Fruit fly (Drosophila melanogaster) whole organism, embryonic: ENCODE data around the gene CG11131.
A peak's percentile ranks its signal among the peaks of the same experiment; 100 is the strongest.

Source experiments
- ATbp ChIP-seq: fragments of 200-800 bp; sonication (Bioruptor generic); optimal IDR thresholded peaks from 2 replicates; lab custom pipeline; 2017; ENCODE audit warnings: missing biosample characterization, mild to moderate bottlenecking, missing genetic modification characterization, missing genetic modification reagents
- BEAF-32 ChIP-seq: fragments of 200-800 bp; sonication (Bioruptor generic); optimal IDR thresholded peaks from 3 replicates; lab custom pipeline; 2017; ENCODE audit warnings: missing biosample characterization, missing genetic modification characterization, mild to moderate bottlenecking, moderate library complexity, missing genetic modification reagents
- CG10209 ChIP-seq: fragments of 200-800 bp; sonication (Bioruptor generic); optimal IDR thresholded peaks from 3 replicates; lab custom pipeline; 2017; ENCODE audit warnings: missing biosample characterization, mild to moderate bottlenecking, missing genetic modification characterization, missing genetic modification reagents
- CG11695 ChIP-seq: fragments of 200-800 bp; sonication (Bioruptor generic); IDR thresholded peaks from 3 replicates; pipeline ENCODE4 v1.3.6; 2022; ENCODE audit warnings: missing biosample characterization, missing genetic modification characterization
- CG12391 ChIP-seq: fragments of 200-800 bp; sonication (Bioruptor generic); optimal IDR thresholded peaks from 3 replicates; lab custom pipeline; 2018; ENCODE audit warnings: missing biosample characterization, mild to moderate bottlenecking, missing genetic modification characterization, moderate library complexity
- CG14050 ChIP-seq: fragments of 200-800 bp; sonication (Bioruptor generic); IDR thresholded peaks from 3 replicates; pipeline ENCODE4 v1.3.6; 2022; ENCODE audit warnings: missing biosample characterization, missing genetic modification characterization
- CG17186 ChIP-seq: fragments of 200-800 bp; sonication (Bioruptor generic); optimal IDR thresholded peaks from 3 replicates; lab custom pipeline; 2017; ENCODE audit warnings: missing biosample characterization, missing genetic modification reagents, missing genetic modification characterization
- CG18764 ChIP-seq: fragments of 200-800 bp; sonication (Bioruptor generic); optimal IDR thresholded peaks from 3 replicates; lab custom pipeline; 2016; ENCODE audit warnings: missing biosample characterization, missing genetic modification characterization
- CG2712 ChIP-seq: fragments of 200-800 bp; optimal IDR thresholded peaks from 3 replicates; lab custom pipeline; 2019; ENCODE audit warnings: missing biosample characterization, mild to moderate bottlenecking, missing genetic modification characterization, moderate library complexity
- CG31365 ChIP-seq: fragments of 200-800 bp; sonication (Bioruptor generic); optimal IDR thresholded peaks from 2 replicates; lab custom pipeline; 2018; ENCODE audit warnings: missing biosample characterization, mild to moderate bottlenecking, missing genetic modification characterization
- CG31441 ChIP-seq: fragments of 200-800 bp; sonication (Bioruptor generic); IDR thresholded peaks from 2 replicates; pipeline ENCODE4 v1.3.6; 2022; ENCODE audit warnings: missing biosample characterization, missing genetic modification characterization
- CG32767 ChIP-seq: fragments of 200-800 bp; sonication (Bioruptor generic); IDR thresholded peaks from 2 replicates; pipeline ENCODE4 v1.3.6; 2022; ENCODE audit warnings: missing biosample characterization, missing genetic modification characterization
- CG32772 ChIP-seq: fragments of 200-800 bp; sonication (Bioruptor generic); IDR thresholded peaks from 2 replicates; pipeline ENCODE4 v1.3.6; 2022; ENCODE audit warnings: missing biosample characterization, missing genetic modification characterization
- CG5245 ChIP-seq: fragments of 200-800 bp; sonication (Bioruptor generic); optimal IDR thresholded peaks from 3 replicates; lab custom pipeline; 2016; ENCODE audit warnings: missing biosample characterization, missing genetic modification characterization
- CG5953 ChIP-seq: fragments of 200-800 bp; sonication (Bioruptor generic); IDR thresholded peaks from 2 replicates; pipeline ENCODE4 v1.3.6; 2022; ENCODE audit warnings: missing biosample characterization, missing genetic modification characterization
- CG8388 ChIP-seq: fragments of 200-800 bp; sonication (Bioruptor generic); optimal IDR thresholded peaks from 2 replicates; lab custom pipeline; 2019; ENCODE audit warnings: missing biosample characterization, mild to moderate bottlenecking, missing genetic modification characterization, moderate library complexity
- D ChIP-seq, 2 experiments: fragments of 200-800 bp in 1 of 2; fragments of >200 bp in 1 of 2; sonication (Bioruptor generic) in 1 of 2; optimal IDR thresholded peaks; 2 replicates in 1 of 2; 3 replicates in 1 of 2; lab custom pipeline; 2017; ENCODE audit warnings: mild to moderate bottlenecking in 1 of 2, missing biosample characterization in 1 of 2, missing genetic modification characterization in 1 of 2, missing genetic modification reagents in 1 of 2
- Dfd ChIP-seq, 2 experiments: fragments of >200 bp; optimal IDR thresholded peaks; 2 replicates each; lab custom pipeline; 2017; ENCODE audit warnings: missing biosample characterization in 2 of 2, missing genetic modification characterization in 2 of 2
- E2f2 ChIP-seq: fragments of 200-800 bp; sonication (Bioruptor generic); IDR thresholded peaks from 2 replicates; pipeline ENCODE4 v1.3.6; 2022; ENCODE audit warnings: missing biosample characterization, missing genetic modification characterization
- GATAe ChIP-seq: fragments of 200-800 bp; sonication (Bioruptor generic); conservative IDR thresholded peaks from 2 replicates; pipeline ENCODE4 v1.3.6; 2022; ENCODE audit warnings: missing biosample characterization, missing genetic modification characterization
- Gsc ChIP-seq: fragments of 200-800 bp; sonication (Bioruptor generic); IDR thresholded peaks from 2 replicates; pipeline ENCODE4 v1.3.6; 2022; ENCODE audit warnings: missing biosample characterization, missing genetic modification characterization
- Hey ChIP-seq: fragments of 200-800 bp; sonication (Bioruptor generic); optimal IDR thresholded peaks from 3 replicates; lab custom pipeline; 2018; ENCODE audit warnings: missing biosample characterization, mild to moderate bottlenecking, missing genetic modification characterization
- HmgD ChIP-seq: fragments of 200-800 bp; sonication (Bioruptor generic); optimal IDR thresholded peaks from 3 replicates; lab custom pipeline; 2016; ENCODE audit warnings: missing biosample characterization, missing genetic modification characterization
- HmgZ ChIP-seq: fragments of 200-800 bp; sonication (Bioruptor generic); optimal IDR thresholded peaks from 2 replicates; lab custom pipeline; 2018; ENCODE audit warnings: missing biosample characterization, mild to moderate bottlenecking, missing genetic modification characterization
- Neu2 ChIP-seq: fragments of 200-800 bp; sonication (Bioruptor generic); optimal IDR thresholded peaks from 3 replicates; lab custom pipeline; 2016; ENCODE audit warnings: missing biosample characterization, missing genetic modification characterization, borderline replicate concordance
- Opbp ChIP-seq: fragments of 200-800 bp; sonication (Bioruptor generic); IDR thresholded peaks from 3 replicates; pipeline ENCODE4 v1.3.6; 2022; ENCODE audit warnings: missing biosample characterization, missing genetic modification characterization; ENCODE audit not compliant: partially characterized antibody
- PHDP ChIP-seq: fragments of 200-800 bp; sonication (Bioruptor generic); optimal IDR thresholded peaks from 3 replicates; lab custom pipeline; 2018; ENCODE audit warnings: missing biosample characterization, mild to moderate bottlenecking, missing genetic modification characterization, moderate library complexity
- Rx ChIP-seq: fragments of 200-800 bp; sonication (Bioruptor generic); IDR thresholded peaks from 2 replicates; pipeline ENCODE4 v1.3.6; 2022; ENCODE audit warnings: missing biosample characterization, missing genetic modification characterization
- Trl ChIP-seq, 3 experiments: fragments of >200 bp in 2 of 3; fragments of 200-800 bp in 1 of 3; sonication (Bioruptor generic) in 1 of 3; optimal IDR thresholded peaks; 2 replicates in 1 of 3; 3 replicates in 2 of 3; lab custom pipeline; 2016 to 2017; ENCODE audit warnings: missing biosample characterization in 1 of 3, missing genetic modification characterization in 1 of 3
- Usf ChIP-seq: fragments of 200-800 bp; sonication (Bioruptor generic); optimal IDR thresholded peaks from 2 replicates; lab custom pipeline; 2017; ENCODE audit warnings: missing genotype, missing biosample characterization, missing genetic modification characterization
- Vsx1 ChIP-seq: fragments of 200-800 bp; sonication (Bioruptor generic); optimal IDR thresholded peaks from 2 replicates; lab custom pipeline; 2017; ENCODE audit warnings: missing biosample characterization, mild to moderate bottlenecking, missing genetic modification characterization, missing genetic modification reagents
- abd-A ChIP-seq: fragments of 200-800 bp; sonication (Bioruptor generic); optimal IDR thresholded peaks from 3 replicates; lab custom pipeline; 2019; ENCODE audit warnings: missing biosample characterization, mild to moderate bottlenecking, missing genetic modification characterization, moderate library complexity
- ase ChIP-seq: fragments of 200-800 bp; sonication (Bioruptor generic); IDR thresholded peaks from 3 replicates; pipeline ENCODE4 v1.3.6; 2022; ENCODE audit warnings: missing biosample characterization, missing genetic modification characterization
- chinmo ChIP-seq: fragments of 200-800 bp; sonication (Bioruptor generic); IDR thresholded peaks from 4 replicates; pipeline ENCODE4 v1.3.6; 2022; ENCODE audit warnings: missing biosample characterization, missing genetic modification characterization; ENCODE audit not compliant: partially characterized antibody
- corto ChIP-seq: fragments of 200-800 bp; sonication (Bioruptor generic); optimal IDR thresholded peaks from 2 replicates; lab custom pipeline; 2016; ENCODE audit warnings: missing biosample characterization, mild to moderate bottlenecking, missing genetic modification characterization, moderate library complexity
- cwo ChIP-seq: fragments of 200-800 bp; sonication (Bioruptor generic); optimal IDR thresholded peaks from 3 replicates; lab custom pipeline; 2017; ENCODE audit warnings: missing biosample characterization, missing genetic modification characterization, mild to moderate bottlenecking, moderate library complexity, missing genetic modification reagents
- dpn ChIP-seq, 2 experiments: fragments of 200-800 bp; sonication (Bioruptor generic); optimal IDR thresholded peaks; 3 replicates each; lab custom pipeline; 2016; ENCODE audit warnings: missing biosample characterization in 2 of 2, missing genetic modification characterization in 2 of 2
- ewg ChIP-seq: fragments of 200-800 bp; sonication (Bioruptor generic); optimal IDR thresholded peaks from 3 replicates; lab custom pipeline; 2017; ENCODE audit warnings: mild to moderate bottlenecking, missing biosample characterization, missing genetic modification reagents, missing genetic modification characterization
- gro ChIP-seq: fragments of 200-800 bp; sonication (Bioruptor generic); optimal IDR thresholded peaks from 2 replicates; lab custom pipeline; 2016; ENCODE audit warnings: missing biosample characterization, missing genetic modification characterization
- hkb ChIP-seq, 2 experiments: fragments of 200-800 bp in 1 of 2; fragments of >200 bp in 1 of 2; sonication (Bioruptor generic) in 1 of 2; IDR thresholded peaks in 1 of 2; optimal IDR thresholded peaks in 1 of 2; 2 replicates each; pipeline versions ENCODE4 v1.3.6 to Lab custom; 2017 to 2022; ENCODE audit warnings: missing biosample characterization in 1 of 2, missing genetic modification characterization in 1 of 2
- jigr1 ChIP-seq: fragments of 200-800 bp; sonication (Bioruptor generic); IDR thresholded peaks from 3 replicates; pipeline ENCODE4 v1.3.6; 2022; ENCODE audit warnings: missing biosample characterization, missing genetic modification characterization
- jing ChIP-seq: fragments of 200-800 bp; sonication (Bioruptor generic); optimal IDR thresholded peaks from 2 replicates; lab custom pipeline; 2018; ENCODE audit warnings: missing biosample characterization, mild to moderate bottlenecking, missing genetic modification characterization
- kah ChIP-seq: fragments of 200-800 bp; sonication (Bioruptor generic); optimal IDR thresholded peaks from 2 replicates; lab custom pipeline; 2018; ENCODE audit warnings: missing biosample characterization, mild to moderate bottlenecking, missing genetic modification characterization
- mirr ChIP-seq: fragments of 200-800 bp; sonication (Bioruptor generic); optimal IDR thresholded peaks from 3 replicates; lab custom pipeline; 2018; ENCODE audit warnings: missing biosample characterization, mild to moderate bottlenecking, missing genetic modification characterization
- pzg ChIP-seq: fragments of 200-800 bp; sonication (Bioruptor generic); optimal IDR thresholded peaks from 3 replicates; lab custom pipeline; 2018; ENCODE audit warnings: missing biosample characterization, mild to moderate bottlenecking, missing genetic modification characterization, moderate library complexity
- salm ChIP-seq: fragments of 200-800 bp; sonication (Bioruptor generic); optimal IDR thresholded peaks from 2 replicates; lab custom pipeline; 2018; ENCODE audit warnings: missing biosample characterization, mild to moderate bottlenecking, missing genetic modification characterization
- sqz ChIP-seq: fragments of 200-800 bp; sonication (Bioruptor generic); optimal IDR thresholded peaks from 3 replicates; lab custom pipeline; 2018; ENCODE audit warnings: missing biosample characterization, mild to moderate bottlenecking, missing genetic modification characterization
- sug ChIP-seq: fragments of 200-800 bp; optimal IDR thresholded peaks from 2 replicates; lab custom pipeline; 2019; ENCODE audit warnings: missing biosample characterization, mild to moderate bottlenecking, missing genetic modification characterization, moderate library complexity
- vfl ChIP-seq: fragments of 200-800 bp; sonication (Bioruptor generic); optimal IDR thresholded peaks from 2 replicates; lab custom pipeline; 2016; ENCODE audit warnings: missing biosample characterization, missing genetic modification characterization
- zfh2 ChIP-seq: fragments of 200-800 bp; sonication (Bioruptor generic); optimal IDR thresholded peaks from 2 replicates; lab custom pipeline; 2016; ENCODE audit warnings: missing biosample characterization, missing genetic modification characterization

The CG11131 gene

DNA sequence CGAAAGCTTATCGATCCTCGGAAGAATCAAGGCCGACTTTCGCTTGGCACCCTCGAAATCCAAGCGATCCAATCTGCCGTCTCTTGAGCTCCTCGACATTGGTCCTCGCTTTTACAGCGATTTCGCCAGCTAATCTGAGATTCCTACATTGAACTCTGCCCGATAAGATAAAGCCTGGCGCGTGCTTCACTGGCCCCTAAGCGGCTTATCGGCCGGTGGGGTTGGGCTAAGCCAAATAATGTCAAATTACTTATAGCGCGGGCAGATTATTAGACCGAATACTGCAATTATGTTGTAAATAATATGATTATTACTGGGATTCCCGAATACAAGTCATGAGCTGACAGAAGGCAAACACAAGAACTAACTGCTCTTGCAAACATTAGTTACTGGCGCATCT is 8.5 kb upstream of the CG11131 start (continued):
- TF ChIP-seq CG2712 (tag; lab: Kevin White, UChicago) (no peak), Opbp (GFP tag; lab: Robert Waterston, UW) (0 out of 3 replicates have a peak, but pooled peaks have one; percentile 12), Hey (tag; lab: Kevin White, UChicago) (peak; percentile 99), gro (GFP tag; lab: Kevin White, UChicago) (no peak), CG12391 (no peak), corto (GFP tag; lab: Kevin White, UChicago) (no peak), Vsx1 (GFP tag; lab: Kevin White, UChicago) (peak; percentile 33), E2f2 (GFP tag; lab: Robert Waterston, UW) (no peak), HmgD (GFP tag; lab: Kevin White, UChicago) (no peak), chinmo (GFP tag; lab: Robert Waterston, UW) (no peak), CG32772 (GFP tag; lab: Robert Waterston, UW) (no peak), dpn (GFP tag; optimal IDR thresholded peaks at IDR 0.05; lab: Kevin White, UChicago) (no peak), jigr1 (no peak), ase (GFP tag; lab: Robert Waterston, UW) (no peak), CG17186 (no peak), CG31365 (no peak), CG5953 (GFP tag; lab: Robert Waterston, UW) (no peak), Dfd (GFP tag; optimal IDR thresholded peaks at IDR 0.05; lab: Kevin White, UChicago) (no peak), sug (tag; lab: Kevin White, UChicago) (peak; percentile 81), cwo (GFP tag; lab: Kevin White, UChicago) (peak; percentile 16), Usf (GFP tag; lab: Kevin White, UChicago) (no peak), zfh2 (GFP tag; lab: Kevin White, UChicago) (no peak), vfl (GFP tag; lab: Kevin White, UChicago) (no peak), BEAF-32 (no peak), CG14050 (GFP tag; lab: Robert Waterston, UW) (no peak), hkb (optimal IDR thresholded peaks at IDR 0.05; lab: Kevin White, UChicago) (no peak), hkb (GFP tag; IDR thresholded peaks at IDR 0.05; lab: Robert Waterston, UW) (no peak), CG8388 (GFP tag; lab: Kevin White, UChicago) (no peak), PHDP (no peak), Trl (optimal IDR thresholded peaks at IDR 0.05; lab: Kevin White, UChicago) (no peak), Trl (GFP tag; optimal IDR thresholded peaks at IDR 0.05; lab: Kevin White, UChicago) (no peak), mirr (GFP tag; lab: Kevin White, UChicago) (peak; percentile 42), sqz (GFP tag; lab: Kevin White, UChicago) (no peak), CG5245 (GFP tag; lab: Kevin White, UChicago) (no peak), CG10209 (GFP tag; lab: Kevin White, UChicago) (no peak), Neu2 (GFP tag; lab: Kevin White, UChicago) (no peak), HmgZ (tag; lab: Kevin White, UChicago) (peak; percentile 39), pzg (GFP tag; lab: Kevin White, UChicago) (no peak), Rx (GFP tag; lab: Robert Waterston, UW) (no peak), CG31441 (no peak), salm (tag; lab: Kevin White, UChicago) (no peak), jing (GFP tag; lab: Kevin White, UChicago) (no peak), CG32767 (GFP tag; lab: Robert Waterston, UW) (no peak), GATAe (peak; percentile 43; the same call in 1 of the 2 replicates), ATbp (GFP tag; lab: Kevin White, UChicago) (no peak), ewg (no peak), Gsc (GFP tag; lab: Robert Waterston, UW) (no peak), abd-A (tag; lab: Kevin White, UChicago) (no peak), kah (GFP tag; lab: Kevin White, UChicago) (no peak), D (optimal IDR thresholded peaks at IDR 0.05; lab: Kevin White, UChicago) (no peak), D (GFP tag; optimal IDR thresholded peaks at IDR 0.05; lab: Kevin White, UChicago) (no peak), CG18764 (GFP tag; lab: Kevin White, UChicago) (no peak), CG11695 (GFP tag; lab: Robert Waterston, UW) (no peak)
